Worm (Caenorhabditis elegans): Measurements from ENCODE around the gene B0035.13.

B0035.13 gene

ce11 chrIV:11257476-11257875 is 49.0 kb downstream of the B0035.13 start:
- TF ChIP-seq nhr-11 (tag; optimal IDR thresholded peaks at IDR 0.05): no peak
- TF ChIP-seq tag-97 (GFP tag; IDR thresholded peaks at IDR 0.05): no peak
- peak; percentile 86 for TF ChIP-seq dmd-6 (GFP tag; IDR thresholded peaks at IDR 0.05)
- no peak for TF ChIP-seq ZK546.5 (tag; optimal IDR thresholded peaks at IDR 0.05)
- TF ChIP-seq lin-1 (GFP tag; IDR thresholded peaks at IDR 0.05): 0 out of 2 replicates have a peak, but pooled peaks have one; percentile 28
- peak; percentile 96 for TF ChIP-seq pqm-1 (tag; optimal IDR thresholded peaks at IDR 0.05)
- no peak for TF ChIP-seq unc-39 (tag; optimal IDR thresholded peaks at IDR 0.05)
- peak; percentile 65 for TF ChIP-seq nhr-28 (tag; optimal IDR thresholded peaks at IDR 0.05)
- TF ChIP-seq daf-16 (GFP tag; optimal IDR thresholded peaks at IDR 0.05): no peak
- peak; percentile 48 for TF ChIP-seq daf-16 (tag; optimal IDR thresholded peaks at IDR 0.05)
- peak; percentile 42 for TF ChIP-seq nhr-77 (tag; optimal IDR thresholded peaks at IDR 0.05)
- TF ChIP-seq tra-1 (GFP tag; IDR thresholded peaks at IDR 0.05): 0 out of 2 replicates have a peak, but pooled peaks have one; percentile 23
- TF ChIP-seq hlh-11 (tag; optimal IDR thresholded peaks at IDR 0.05): peak; percentile 52
- TF ChIP-seq dve-1 (tag; optimal IDR thresholded peaks at IDR 0.05; ENCODE audit: insufficient read depth): peak; percentile 45
- 0 out of 2 replicates have a peak, but pooled peaks have one; percentile 19 for TF ChIP-seq php-3 (GFP tag; IDR thresholded peaks at IDR 0.05)

All from whole organism, L4 larva.